Worm (Caenorhabditis elegans) whole organism, L2 larva: ENCODE measurements around the gene enpl-1.

Experiments used
- R02D3.7 ChIP-seq: fragments of 150-350 bp; optimal IDR thresholded peaks from 2 replicates; lab custom pipeline; 2014; ENCODE audit warnings: missing biosample characterization, missing genetic modification characterization
- sma-9 ChIP-seq, 2 experiments: fragments of 150-350 bp in 1 of 2; sonication (generic microtip) in 1 of 2; optimal IDR thresholded peaks; 2 replicates each; lab custom pipeline; 2014 to 2016; ENCODE audit warnings: missing genetic modification characterization in 2 of 2, mild to moderate bottlenecking in 1 of 2, missing biosample characterization in 1 of 2, missing compliant biosample characterization in 1 of 2, missing genetic modification reagents in 1 of 2, moderate library complexity in 1 of 2

DNA sequence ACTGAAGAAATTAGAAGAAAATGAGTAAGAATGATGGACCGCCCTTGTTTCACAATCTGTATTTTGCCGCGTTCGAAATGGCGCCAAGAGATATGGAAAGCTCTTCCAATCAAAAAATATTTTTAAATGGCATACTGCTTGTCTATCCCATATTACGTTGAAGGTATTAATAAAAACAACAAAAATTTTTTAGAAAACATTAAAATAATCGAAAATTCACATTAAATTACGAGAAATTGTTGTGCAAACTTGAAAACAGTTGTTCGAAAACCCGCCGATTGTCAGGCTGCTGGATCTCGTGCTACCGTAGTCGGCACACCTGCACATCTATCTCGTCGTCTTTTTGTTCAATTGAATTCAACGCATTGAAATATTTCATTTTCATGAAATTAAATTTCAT, 35.5 kb upstream of the enpl-1 start, which contains the start of gene klc-1:
- no peak for TF ChIP-seq sma-9 (GFP tag; optimal IDR thresholded peaks at IDR 0.05; lab: Kevin White, UChicago)
- TF ChIP-seq sma-9 (tag; optimal IDR thresholded peaks at IDR 0.05; lab: Kevin White, UChicago): no peak
- no peak for TF ChIP-seq R02D3.7 (tag; lab: Kevin White, UChicago)
